Fruit fly (Drosophila melanogaster) whole organism, embryonic: ENCODE results near the gene CG7402.
A peak's percentile ranks its signal among the peaks of the same experiment; 100 is the strongest.

Experiments
- Blimp-1 ChIP-seq: fragments of 200-800 bp; sonication (Bioruptor generic); optimal IDR thresholded peaks from 3 replicates; lab custom pipeline; 2018; ENCODE audit warnings: missing biosample characterization, missing genetic modification characterization, mild to moderate bottlenecking, moderate library complexity, missing genetic modification reagents
- CG13287 ChIP-seq: fragments of 200-800 bp; sonication (Bioruptor generic); IDR thresholded peaks from 2 replicates; pipeline ENCODE4 v1.3.6; 2022; ENCODE audit warnings: missing biosample characterization, missing genetic modification characterization; ENCODE audit not compliant: partially characterized antibody
- CG13624 ChIP-seq: fragments of 200-800 bp; sonication (Bioruptor generic); optimal IDR thresholded peaks from 2 replicates; lab custom pipeline; 2016; ENCODE audit warnings: missing biosample characterization, missing genetic modification characterization
- CG13894 ChIP-seq: fragments of 200-800 bp; sonication (Bioruptor generic); optimal IDR thresholded peaks from 3 replicates; lab custom pipeline; 2018; ENCODE audit warnings: missing biosample characterization, mild to moderate bottlenecking, missing genetic modification characterization, moderate library complexity
- CG15601 ChIP-seq: fragments of 200-800 bp; sonication (Bioruptor generic); optimal IDR thresholded peaks from 3 replicates; lab custom pipeline; 2019; ENCODE audit warnings: missing biosample characterization, mild to moderate bottlenecking, missing genetic modification characterization, moderate library complexity
- CG17186 ChIP-seq: fragments of 200-800 bp; sonication (Bioruptor generic); optimal IDR thresholded peaks from 3 replicates; lab custom pipeline; 2017; ENCODE audit warnings: missing biosample characterization, missing genetic modification reagents, missing genetic modification characterization
- CG17802 ChIP-seq: fragments of 200-800 bp; sonication (Bioruptor generic); optimal IDR thresholded peaks from 2 replicates; lab custom pipeline; 2018; ENCODE audit warnings: missing biosample characterization, mild to moderate bottlenecking, missing genetic modification characterization, moderate library complexity
- CG18764 ChIP-seq: fragments of 200-800 bp; sonication (Bioruptor generic); optimal IDR thresholded peaks from 3 replicates; lab custom pipeline; 2016; ENCODE audit warnings: missing biosample characterization, missing genetic modification characterization
- CG2199 ChIP-seq: fragments of 200-800 bp; sonication (Bioruptor generic); IDR thresholded peaks from 3 replicates; pipeline ENCODE4 v1.3.6; 2022; ENCODE audit warnings: missing biosample characterization, missing genetic modification characterization
- CG3163 ChIP-seq: fragments of 200-800 bp; sonication (Bioruptor generic); optimal IDR thresholded peaks from 3 replicates; lab custom pipeline; 2016; ENCODE audit warnings: missing biosample characterization, missing genetic modification characterization
- CG3726 ChIP-seq: fragments of 200-800 bp; sonication (Bioruptor generic); IDR thresholded peaks from 3 replicates; pipeline ENCODE4, ENCODE4 v1.3.6; 2022; ENCODE audit warnings: missing biosample characterization, missing genetic modification characterization
- CG8290 ChIP-seq, 3 experiments: fragments of 200-800 bp; sonication (Bioruptor generic); optimal IDR thresholded peaks; 2 replicates each; lab custom pipeline; 2016 to 2019; ENCODE audit warnings: missing biosample characterization in 3 of 3, missing genetic modification characterization in 3 of 3, mild to moderate bottlenecking in 2 of 3, moderate library complexity in 1 of 3
- CHES-1-like ChIP-seq: fragments of 200-800 bp; sonication (Bioruptor generic); optimal IDR thresholded peaks from 2 replicates; lab custom pipeline; 2016; ENCODE audit warnings: missing biosample characterization, missing genetic modification characterization
- D19B ChIP-seq: fragments of 200-800 bp; sonication (Bioruptor generic); optimal IDR thresholded peaks from 2 replicates; lab custom pipeline; 2017; ENCODE audit warnings: missing biosample characterization, mild to moderate bottlenecking, missing genetic modification characterization
- Hmx ChIP-seq: fragments of 200-800 bp; sonication (Bioruptor generic); optimal IDR thresholded peaks from 2 replicates; lab custom pipeline; 2016; ENCODE audit warnings: missing biosample characterization, missing genetic modification characterization
- MESR4 ChIP-seq: fragments of 200-800 bp; sonication (Bioruptor generic); optimal IDR thresholded peaks from 2 replicates; lab custom pipeline; 2018; ENCODE audit warnings: missing biosample characterization, mild to moderate bottlenecking, missing genetic modification characterization, moderate library complexity
- Trl ChIP-seq, 3 experiments: fragments of >200 bp in 2 of 3; fragments of 200-800 bp in 1 of 3; sonication (Bioruptor generic) in 1 of 3; optimal IDR thresholded peaks; 2 replicates in 1 of 3; 3 replicates in 2 of 3; lab custom pipeline; 2016 to 2017; ENCODE audit warnings: missing biosample characterization in 1 of 3, missing genetic modification characterization in 1 of 3
- bcd ChIP-seq: fragments of 200-800 bp; sonication (Bioruptor generic); optimal IDR thresholded peaks from 2 replicates; lab custom pipeline; 2017; ENCODE audit warnings: missing biosample characterization, mild to moderate bottlenecking, missing genetic modification characterization
- bsh ChIP-seq, 2 experiments: fragments of 200-800 bp; sonication (Bioruptor generic); optimal IDR thresholded peaks; 2 replicates each; lab custom pipeline; 2017 to 2018; ENCODE audit warnings: mild to moderate bottlenecking in 2 of 2, missing biosample characterization in 2 of 2, missing genetic modification characterization in 2 of 2, moderate library complexity in 1 of 2
- chinmo ChIP-seq: fragments of 200-800 bp; sonication (Bioruptor generic); IDR thresholded peaks from 4 replicates; pipeline ENCODE4 v1.3.6; 2022; ENCODE audit warnings: missing biosample characterization, missing genetic modification characterization; ENCODE audit not compliant: partially characterized antibody
- cwo ChIP-seq: fragments of 200-800 bp; sonication (Bioruptor generic); optimal IDR thresholded peaks from 3 replicates; lab custom pipeline; 2017; ENCODE audit warnings: missing biosample characterization, missing genetic modification characterization, mild to moderate bottlenecking, moderate library complexity, missing genetic modification reagents
- en ChIP-seq: fragments of 200-800 bp; sonication (Bioruptor generic); optimal IDR thresholded peaks from 2 replicates; lab custom pipeline; 2016; ENCODE audit warnings: missing biosample characterization, missing genetic modification characterization
- ftz-f1 ChIP-seq: fragments of 200-800 bp; sonication (Bioruptor generic); optimal IDR thresholded peaks from 2 replicates; lab custom pipeline; 2016; ENCODE audit warnings: missing biosample characterization, missing genetic modification characterization
- fu2 ChIP-seq: fragments of 200-800 bp; sonication (Bioruptor generic); optimal IDR thresholded peaks from 2 replicates; lab custom pipeline; 2016; ENCODE audit warnings: missing biosample characterization, missing genetic modification characterization
- gem ChIP-seq: fragments of 200-800 bp; sonication (Bioruptor generic); optimal IDR thresholded peaks from 2 replicates; lab custom pipeline; 2019; ENCODE audit warnings: missing biosample characterization, mild to moderate bottlenecking, missing genetic modification characterization, moderate library complexity
- ham ChIP-seq: fragments of 200-800 bp; sonication (Bioruptor generic); IDR thresholded peaks from 2 replicates; pipeline ENCODE4 v1.3.6; 2022; ENCODE audit warnings: missing biosample characterization, missing genetic modification characterization
- lab ChIP-seq: fragments of 200-800 bp; sonication (Bioruptor generic); optimal IDR thresholded peaks from 3 replicates; lab custom pipeline; 2017; ENCODE audit warnings: missing biosample characterization, missing genetic modification characterization, mild to moderate bottlenecking, moderate library complexity, missing genetic modification reagents
- lbe ChIP-seq: fragments of 200-800 bp; sonication (Bioruptor generic); optimal IDR thresholded peaks from 2 replicates; lab custom pipeline; 2016; ENCODE audit warnings: missing biosample characterization, mild to moderate bottlenecking, missing genetic modification characterization
- mam ChIP-seq: fragments of 200-800 bp; sonication (Bioruptor generic); optimal IDR thresholded peaks from 3 replicates; lab custom pipeline; 2016; ENCODE audit warnings: missing biosample characterization, missing genetic modification characterization
- nerfin-2 ChIP-seq: fragments of 200-800 bp; sonication (Bioruptor generic); IDR thresholded peaks from 2 replicates; pipeline ENCODE4 v1.3.6; 2022; ENCODE audit warnings: missing biosample characterization, missing genetic modification characterization; ENCODE audit not compliant: partially characterized antibody
- nom ChIP-seq: fragments of 200-800 bp; sonication (Bioruptor generic); optimal IDR thresholded peaks from 2 replicates; lab custom pipeline; 2017; ENCODE audit warnings: missing biosample characterization, missing genetic modification characterization, mild to moderate bottlenecking, moderate library complexity, missing genetic modification reagents
- pita ChIP-seq: fragments of 200-800 bp; sonication (Bioruptor generic); optimal IDR thresholded peaks from 2 replicates; lab custom pipeline; 2017; ENCODE audit warnings: missing biosample characterization, mild to moderate bottlenecking, missing genetic modification characterization
- schlank ChIP-seq: fragments of 200-800 bp; sonication (Bioruptor generic); optimal IDR thresholded peaks from 2 replicates; lab custom pipeline; 2018; ENCODE audit warnings: missing biosample characterization, mild to moderate bottlenecking, missing genetic modification characterization
- seq ChIP-seq: fragments of 200-800 bp; sonication (Bioruptor generic); IDR thresholded peaks from 2 replicates; pipeline ENCODE4 v1.3.6; 2022; ENCODE audit warnings: missing biosample characterization, missing genetic modification characterization
- sisA ChIP-seq: fragments of 200-800 bp; sonication (Bioruptor generic); IDR thresholded peaks from 2 replicates; pipeline ENCODE4 v1.3.6; 2022; ENCODE audit warnings: missing biosample characterization, missing genetic modification characterization
- sna ChIP-seq: fragments of 200-800 bp; sonication (Bioruptor generic); IDR thresholded peaks from 2 replicates; pipeline ENCODE4 v1.3.6; 2022; ENCODE audit warnings: missing biosample characterization, missing genetic modification characterization; ENCODE audit not compliant: partially characterized antibody
- sug ChIP-seq: fragments of 200-800 bp; optimal IDR thresholded peaks from 2 replicates; lab custom pipeline; 2019; ENCODE audit warnings: missing biosample characterization, mild to moderate bottlenecking, missing genetic modification characterization, moderate library complexity
- tna ChIP-seq: fragments of 200-800 bp; sonication (Bioruptor generic); IDR thresholded peaks from 2 replicates; pipeline ENCODE4 v1.3.6; 2022; ENCODE audit warnings: missing biosample characterization, missing genetic modification characterization; ENCODE audit not compliant: partially characterized antibody
- tup ChIP-seq: fragments of 200-800 bp; sonication (Bioruptor generic); optimal IDR thresholded peaks from 2 replicates; lab custom pipeline; 2016; ENCODE audit warnings: missing biosample characterization, mild to moderate bottlenecking, missing genetic modification characterization, moderate library complexity
- vnd ChIP-seq: fragments of 200-800 bp; sonication (Bioruptor generic); IDR thresholded peaks from 3 replicates; pipeline ENCODE4 v1.3.6; 2022; ENCODE audit warnings: missing biosample characterization, missing genetic modification characterization; ENCODE audit not compliant: partially characterized antibody
- vvl ChIP-seq: fragments of 200-800 bp; sonication (Bioruptor generic); IDR thresholded peaks from 2 replicates; pipeline ENCODE4 v1.3.6; 2022; ENCODE audit warnings: missing biosample characterization, missing genetic modification characterization
- zfh2 ChIP-seq: fragments of 200-800 bp; sonication (Bioruptor generic); optimal IDR thresholded peaks from 2 replicates; lab custom pipeline; 2016; ENCODE audit warnings: missing biosample characterization, missing genetic modification characterization

CG7402 gene

DNA sequence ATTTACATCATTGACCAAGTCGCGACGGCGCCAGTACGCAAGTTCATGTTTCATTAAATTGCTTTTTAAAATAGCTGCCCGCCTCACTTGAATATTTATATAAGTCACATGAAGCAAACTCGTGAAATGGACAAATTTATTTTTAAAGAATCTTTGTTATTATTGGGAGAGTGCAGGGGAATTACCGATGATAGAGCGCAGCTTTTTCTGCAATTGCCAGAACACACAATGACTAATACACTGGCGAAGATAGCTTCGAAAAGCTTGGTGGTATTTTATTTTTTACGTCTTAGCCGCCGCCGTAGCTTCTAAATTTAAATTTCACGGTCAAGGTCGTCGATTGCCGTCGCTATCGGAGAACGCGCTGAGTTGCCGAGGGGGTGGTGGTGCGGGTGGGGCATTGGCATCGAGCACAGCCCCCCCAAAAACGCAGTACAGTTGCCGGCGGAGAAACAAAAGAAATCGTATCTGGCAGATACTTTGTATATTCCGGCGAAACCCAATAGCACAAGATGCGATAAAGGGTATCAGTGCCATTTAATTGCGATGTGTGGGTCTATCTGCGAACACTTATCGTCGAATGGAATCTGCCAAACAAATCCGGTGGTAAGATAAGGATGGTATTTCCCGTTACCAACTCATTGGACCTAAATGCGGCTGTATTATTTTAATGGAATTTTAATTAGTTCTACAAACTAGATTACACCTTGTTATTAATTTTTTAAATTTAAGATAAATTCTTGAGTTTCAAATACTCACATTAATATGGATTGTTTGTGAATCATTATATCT lies 25.7 kb downstream of the CG7402 start (continued):
- no peak for TF ChIP-seq mam (GFP tag; lab: Kevin White, UChicago)

DNA sequence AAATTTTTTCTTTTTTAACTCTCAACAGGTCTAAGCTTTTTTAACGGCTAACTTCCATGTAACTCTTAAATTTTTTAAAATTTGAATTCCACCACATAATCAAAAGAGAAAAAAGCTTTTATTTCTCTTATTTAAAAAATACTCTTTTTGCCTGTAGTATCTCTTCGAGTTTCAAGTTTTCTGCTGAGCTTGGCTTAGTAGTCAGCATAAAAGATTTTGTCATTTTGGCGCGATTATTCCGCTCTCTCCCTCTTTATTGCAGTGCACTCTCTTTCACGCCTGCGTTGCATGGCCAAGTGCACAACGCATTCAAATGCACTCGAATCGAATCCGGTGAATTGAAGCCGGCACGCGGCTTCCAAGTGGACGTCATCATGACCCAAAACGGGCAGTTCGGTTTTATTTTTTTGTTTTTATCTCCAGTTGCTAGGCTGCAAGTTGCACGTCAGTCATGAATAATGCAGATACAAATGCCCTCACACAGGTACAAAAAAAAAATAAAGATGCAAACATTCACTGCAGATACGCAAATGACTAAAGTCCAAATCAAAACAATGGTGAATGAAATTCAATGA lies 26.5 kb downstream of the CG7402 start:
- TF ChIP-seq Trl (optimal IDR thresholded peaks at IDR 0.05; lab: Kevin White, UChicago): peak; percentile 57 to 84
- no peak for TF ChIP-seq Trl (GFP tag; optimal IDR thresholded peaks at IDR 0.05; lab: Kevin White, UChicago)
- no peak for TF ChIP-seq en (GFP tag; lab: Kevin White, UChicago)
- TF ChIP-seq CHES-1-like: no peak
- TF ChIP-seq vvl (GFP tag; lab: Robert Waterston, UW): peak; percentile 33; the same call in 1 of the 2 replicates
- TF ChIP-seq bsh (GFP tag; optimal IDR thresholded peaks at IDR 0.05; lab: Kevin White, UChicago): peak in 1 of 2 experiments; percentile 44
- TF ChIP-seq gem (tag; lab: Kevin White, UChicago): no peak
- no peak for TF ChIP-seq CG17186
- peak; percentile 93 for TF ChIP-seq CG3163 (GFP tag; lab: Kevin White, UChicago)
- TF ChIP-seq sisA (GFP tag; lab: Robert Waterston, UW): no peak
- no peak for TF ChIP-seq tna (GFP tag; lab: Robert Waterston, UW)
- TF ChIP-seq tup: no peak
- no peak for TF ChIP-seq fu2
- TF ChIP-seq CG17802 (tag; lab: Kevin White, UChicago): no peak
- no peak for TF ChIP-seq ham
- no peak for TF ChIP-seq Hmx
- no peak for TF ChIP-seq seq (GFP tag; lab: Robert Waterston, UW)
- TF ChIP-seq CG18764 (GFP tag; lab: Kevin White, UChicago): no peak
- TF ChIP-seq lbe (GFP tag; lab: Kevin White, UChicago): peak; percentile 16
- TF ChIP-seq Blimp-1 (GFP tag; lab: Kevin White, UChicago): peak; percentile 21
- TF ChIP-seq chinmo (GFP tag; lab: Robert Waterston, UW): peak; percentile 40; the same call in 1 of the 4 replicates
- TF ChIP-seq zfh2 (GFP tag; lab: Kevin White, UChicago): no peak
- TF ChIP-seq MESR4: no peak
- TF ChIP-seq bcd (GFP tag; lab: Kevin White, UChicago): no peak
- no peak for TF ChIP-seq CG2199 (GFP tag; lab: Robert Waterston, UW)
- peak; percentile 24 for TF ChIP-seq nom (GFP tag; lab: Kevin White, UChicago)

DNA sequence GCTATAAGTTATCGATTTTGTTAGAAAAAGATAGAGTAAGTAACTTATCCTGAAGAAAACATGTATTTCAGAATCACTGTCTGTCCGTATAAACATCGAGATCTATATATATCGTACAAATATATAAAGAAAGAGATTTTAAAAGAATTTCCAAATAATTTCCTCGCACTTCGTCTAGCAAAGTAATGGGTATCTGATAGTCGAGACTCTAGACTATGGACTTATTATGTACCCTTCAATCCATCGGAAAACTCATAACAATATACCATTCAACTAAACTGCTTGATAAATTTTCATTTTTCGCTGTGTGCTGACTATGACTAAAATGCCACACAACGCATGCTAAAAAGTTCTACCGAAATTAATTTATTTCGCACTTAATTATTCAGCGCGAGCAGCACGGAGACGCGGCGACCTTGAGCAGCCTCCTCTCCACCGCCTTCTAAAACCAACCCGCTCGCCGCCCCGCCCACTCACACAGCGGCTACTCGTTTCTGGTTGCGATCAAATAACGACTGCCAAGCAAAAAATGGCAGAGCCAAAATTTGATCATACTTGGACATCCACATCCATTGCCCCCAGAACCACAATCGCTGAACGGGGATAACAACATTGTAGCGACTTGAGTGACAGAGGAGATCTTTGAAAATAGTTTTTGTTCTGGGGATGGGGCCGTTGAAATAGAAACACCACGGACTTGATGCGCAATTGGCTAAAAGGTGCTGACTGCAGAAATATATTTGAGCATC lies 28.5 kb downstream of the CG7402 start:
- TF ChIP-seq CG13624 (GFP tag; lab: Kevin White, UChicago) (peak; percentile 26), vvl (GFP tag; lab: Robert Waterston, UW) (0 out of 2 replicates have a peak, but pooled peaks have one; percentile 7), schlank (tag; lab: Kevin White, UChicago) (peak; percentile 17), D19B (GFP tag; lab: Kevin White, UChicago) (peak; percentile 55), sug (no peak), tna (GFP tag; lab: Robert Waterston, UW) (peak; percentile 57; the same call in 1 of the 2 replicates), nerfin-2 (GFP tag; lab: Robert Waterston, UW) (peak; percentile 17; the same call in 1 of the 2 replicates), CG15601 (tag; lab: Kevin White, UChicago) (no peak), ftz-f1 (GFP tag; lab: Kevin White, UChicago) (peak; percentile 86), CG3726 (GFP tag; lab: Robert Waterston, UW) (no peak), sna (GFP tag; lab: Robert Waterston, UW) (no peak), CG13287 (GFP tag; lab: Robert Waterston, UW) (peak; percentile 44; the same call in 1 of the 2 replicates), CG8290 (GFP tag; optimal IDR thresholded peaks at IDR 0.05; lab: Kevin White, UChicago) (no peak), CG8290 (tag; optimal IDR thresholded peaks at IDR 0.05; lab: Kevin White, UChicago) (peak in 1 of 2 experiments; percentile 47), lab (GFP tag; lab: Kevin White, UChicago) (peak; percentile 23), pita (no peak), vnd (GFP tag; lab: Robert Waterston, UW) (peak; percentile 57; the same call in 2 of the 3 replicates), CG13894 (peak; percentile 3), cwo (GFP tag; lab: Kevin White, UChicago) (peak; percentile 24)
